Fruit fly (Drosophila melanogaster): ENCODE results near the gene Hsdl2.

Hsdl2 gene

dm6 chr3R:27695019-27695418 is 17.7 kb downstream of the Hsdl2 start, which contains the start of gene HSPBAP1:
Gene HSPBAP1 (plus strand): TSS chr3R:27695235.
- TF ChIP-seq dac (GFP tag; optimal IDR thresholded peaks at IDR 0.05) (no peak), fkh (GFP tag; optimal IDR thresholded peaks at IDR 0.05) (peak; percentile 84), fd85E (GFP tag; optimal IDR thresholded peaks at IDR 0.05) (no peak), CG34406 (GFP tag; optimal IDR thresholded peaks at IDR 0.05) (no peak), CG8119 (GFP tag; IDR thresholded peaks at IDR 0.05) (no peak), CG1621 (tag; optimal IDR thresholded peaks at IDR 0.05) (peak; percentile 19), Ets21C (GFP tag; optimal IDR thresholded peaks at IDR 0.05) (no peak), Eip93F (GFP tag; optimal IDR thresholded peaks at IDR 0.05) (no peak)

- TF ChIP-seq topi (GFP tag; optimal IDR thresholded peaks at IDR 0.05) (no peak), Eip78C (GFP tag) (peak; percentile 54), esn (GFP tag; optimal IDR thresholded peaks at IDR 0.05) (peak; percentile 31), CG15336 (GFP tag; IDR thresholded peaks at IDR 0.05) (peak; percentile 26; the same call in 1 of the 2 replicates), CG11294 (GFP tag; IDR thresholded peaks at IDR 0.05) (no peak), dac (GFP tag; optimal IDR thresholded peaks at IDR 0.05) (no peak), Gug (GFP tag; IDR thresholded peaks at IDR 0.05) (no peak)
Measured at dm6 chr3R:27699540-27700228, 22.4 kb downstream of the Hsdl2 start, which contains the start of gene ALiX. Gene ALiX (minus strand): TSS chr3R:27700110.

- TF ChIP-seq CG4318 (GFP tag; optimal IDR thresholded peaks at IDR 0.05) (no peak), Eip93F (GFP tag; optimal IDR thresholded peaks at IDR 0.05) (peak; percentile 28), CG3032 (tag; optimal IDR thresholded peaks at IDR 0.05) (no peak), Sox102F (GFP tag; optimal IDR thresholded peaks at IDR 0.05) (no peak), Met (GFP tag; optimal IDR thresholded peaks at IDR 0.05) (no peak)
Measured at dm6 chr3R:27700229-27700573, 22.9 kb downstream of the Hsdl2 start, which contains the start of gene btz. Gene btz (plus strand): TSS chr3R:27700361.

- TF ChIP-seq Eip75B (GFP tag; optimal IDR thresholded peaks at IDR 0.05) (no peak), CG9139 (GFP tag; optimal IDR thresholded peaks at IDR 0.05) (peak; percentile 38), CG10669 (GFP tag; optimal IDR thresholded peaks at IDR 0.05) (no peak), esn (GFP tag; optimal IDR thresholded peaks at IDR 0.05) (no peak), CG11294 (GFP tag; IDR thresholded peaks at IDR 0.05) (no peak), svp (GFP tag) (peak; percentile 89), cyc (GFP tag; optimal IDR thresholded peaks at IDR 0.05) (no peak), Ets21C (GFP tag; optimal IDR thresholded peaks at IDR 0.05) (no peak), Eip78C (GFP tag) (peak; percentile 17), CG6854 (GFP tag; optimal IDR thresholded peaks at IDR 0.05) (peak; percentile 10), ss (GFP tag; optimal IDR thresholded peaks at IDR 0.05) (peak; percentile 46 to 59), Met (GFP tag; optimal IDR thresholded peaks at IDR 0.05) (no peak), CG6808 (GFP tag; optimal IDR thresholded peaks at IDR 0.05) (peak; percentile 19), CG6163 (GFP tag; IDR thresholded peaks at IDR 0.05) (no peak), CG11762 (GFP tag; optimal IDR thresholded peaks at IDR 0.05; ENCODE audit: insufficient read depth) (no peak), Eip93F (GFP tag; optimal IDR thresholded peaks at IDR 0.05) (no peak), CG16779 (tag; optimal IDR thresholded peaks at IDR 0.05) (peak; percentile 45), CG6276 (GFP tag; optimal IDR thresholded peaks at IDR 0.05) (peak; percentile 76), vri (GFP tag; optimal IDR thresholded peaks at IDR 0.05) (peak; percentile 89), CG8119 (GFP tag; IDR thresholded peaks at IDR 0.05) (peak; percentile 21; the same call in 1 of the 3 replicates)
Measured at dm6 chr3R:27706039-27706580, 28.8 kb downstream of the Hsdl2 start.

- TF ChIP-seq esn (GFP tag; optimal IDR thresholded peaks at IDR 0.05) (peak; percentile 82), CG6854 (GFP tag; optimal IDR thresholded peaks at IDR 0.05) (no peak), Blimp-1 (GFP tag; optimal IDR thresholded peaks at IDR 0.05) (peak; percentile 41), CG6792 (GFP tag; optimal IDR thresholded peaks at IDR 0.05) (peak; percentile 69), Met (GFP tag; optimal IDR thresholded peaks at IDR 0.05) (peak; percentile 77), salr (GFP tag; optimal IDR thresholded peaks at IDR 0.05) (peak; percentile 70 to 78), CG1621 (tag; optimal IDR thresholded peaks at IDR 0.05) (peak; percentile 64), acj6 (GFP tag; optimal IDR thresholded peaks at IDR 0.05) (peak; percentile 85), CG8119 (GFP tag; IDR thresholded peaks at IDR 0.05) (peak; percentile 57), fd85E (GFP tag; optimal IDR thresholded peaks at IDR 0.05) (peak; percentile 19), fkh (GFP tag; optimal IDR thresholded peaks at IDR 0.05) (peak; percentile 96), Hr39 (GFP tag; optimal IDR thresholded peaks at IDR 0.05) (peak; percentile 70), CG16779 (tag; optimal IDR thresholded peaks at IDR 0.05) (no peak), CG34406 (GFP tag; optimal IDR thresholded peaks at IDR 0.05) (peak; percentile 82), pdm3 (GFP tag; optimal IDR thresholded peaks at IDR 0.05) (peak; percentile 84), Smox (GFP tag; optimal IDR thresholded peaks at IDR 0.05) (peak; percentile 75), CG10631 (GFP tag; optimal IDR thresholded peaks at IDR 0.05) (peak; percentile 93), ss (GFP tag; optimal IDR thresholded peaks at IDR 0.05) (peak in 1 of 2 experiments; percentile 46)
Measured at dm6 chr3R:27706581-27707181, 29.4 kb downstream of the Hsdl2 start, which contains the start of the genes CROT and CG12877. Gene CROT (minus strand): TSS chr3R:27706751. Gene CG12877 (plus strand): TSS chr3R:27707100.
